Worm (Caenorhabditis elegans): Measurements from ENCODE around the gene nlp-82.

Gene nlp-82

DNA sequence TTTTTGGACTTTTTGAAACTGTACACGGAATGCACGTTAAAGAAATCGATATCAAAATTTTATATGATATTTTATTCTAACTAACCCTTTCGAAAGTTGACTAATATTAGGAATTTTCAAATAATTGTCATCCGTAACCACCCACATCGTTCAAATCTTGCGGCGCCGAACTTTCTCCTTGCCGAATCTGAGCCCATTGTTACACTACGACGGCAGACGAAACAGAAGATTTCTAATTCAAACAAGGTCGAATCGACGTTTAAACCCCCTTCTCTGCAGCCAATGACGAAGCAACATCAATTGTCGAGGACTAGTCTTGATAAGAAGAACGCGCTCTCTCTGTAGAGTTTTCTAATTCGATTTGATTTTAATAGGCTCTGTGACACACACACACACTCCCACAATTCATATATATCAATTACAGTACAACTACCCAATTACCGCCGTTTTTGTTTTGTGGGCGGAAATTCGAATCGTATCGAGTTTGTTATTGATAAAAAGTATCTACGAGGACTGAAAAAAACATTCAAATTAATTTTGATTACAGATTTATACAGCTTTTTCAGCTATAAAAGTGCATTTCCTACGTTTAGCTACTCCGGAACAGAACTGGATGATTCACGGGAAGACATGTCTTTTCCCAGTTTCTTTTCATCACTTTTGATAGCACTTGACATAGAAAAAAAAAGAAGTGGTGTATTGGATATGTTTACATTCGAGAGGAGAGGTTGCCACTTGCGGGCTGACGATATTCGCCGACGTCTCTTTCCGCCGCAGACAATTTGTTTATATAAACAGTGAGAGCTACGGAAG lies 30.5 kb upstream of the nlp-82 start (continued):
- TF ChIP-seq T26A8.4 (GFP tag; IDR thresholded peaks at IDR 0.05) (no peak; the same call in 1 of the 2 replicates), nhr-6 (tag; optimal IDR thresholded peaks at IDR 0.05) (no peak), ztf-7 (tag; optimal IDR thresholded peaks at IDR 0.05) (no peak), dpl-1 (GFP tag; optimal IDR thresholded peaks at IDR 0.05) (no peak), ceh-62 (tag; optimal IDR thresholded peaks at IDR 0.05) (no peak), tra-1 (GFP tag; IDR thresholded peaks at IDR 0.05) (no peak), ces-1 (GFP tag; optimal IDR thresholded peaks at IDR 0.05) (no peak), mdl-1 (tag; optimal IDR thresholded peaks at IDR 0.05) (no peak), daf-8 (GFP tag; IDR thresholded peaks at IDR 0.05) (no peak), nhr-41 (GFP tag; IDR thresholded peaks at IDR 0.05) (no peak), ama-1 (optimal IDR thresholded peaks at IDR 0.05) (peak; percentile 76), ceh-28 (tag; optimal IDR thresholded peaks at IDR 0.05) (no peak), jun-1 (tag; optimal IDR thresholded peaks at IDR 0.05) (no peak), hmg-1.1 (GFP tag; IDR thresholded peaks at IDR 0.05) (no peak), php-3 (GFP tag; IDR thresholded peaks at IDR 0.05) (peak; percentile 33; the same call in 1 of the 2 replicates), spr-1 (tag; optimal IDR thresholded peaks at IDR 0.05) (no peak), nhr-25 (tag; optimal IDR thresholded peaks at IDR 0.05; ENCODE audit: borderline replicate concordance, insufficient read depth) (peak; percentile 24), daf-16 (GFP tag; optimal IDR thresholded peaks at IDR 0.05) (no peak), daf-16 (tag; optimal IDR thresholded peaks at IDR 0.05) (peak; percentile 46), madf-5 (GFP tag; IDR thresholded peaks at IDR 0.05) (no peak), nhr-28 (tag; optimal IDR thresholded peaks at IDR 0.05) (peak; percentile 66), arid-1 (GFP tag; conservative IDR thresholded peaks at IDR 0.05) (no peak), ZK337.2 (GFP tag; IDR thresholded peaks at IDR 0.05) (no peak), T20F7.1 (GFP tag; optimal IDR thresholded peaks at IDR 0.05) (no peak), daf-19 (GFP tag; conservative IDR thresholded peaks at IDR 0.05) (no peak), hlh-11 (tag; optimal IDR thresholded peaks at IDR 0.05) (peak; percentile 16), cey-2 (tag; optimal IDR thresholded peaks at IDR 0.05; ENCODE audit: borderline replicate concordance, insufficient read depth) (no peak), unc-62 (GFP tag; optimal IDR thresholded peaks at IDR 0.05 in 1 of 2) (peak; percentile 38 to 97), unc-62 (tag; optimal IDR thresholded peaks at IDR 0.05) (no peak), lim-7 (GFP tag; IDR thresholded peaks at IDR 0.05) (no peak), zip-2 (tag; optimal IDR thresholded peaks at IDR 0.05) (no peak), Y5F2A.4 (GFP tag; optimal IDR thresholded peaks at IDR 0.05) (no peak), nhr-42 (GFP tag; IDR thresholded peaks at IDR 0.05) (no peak)

DNA sequence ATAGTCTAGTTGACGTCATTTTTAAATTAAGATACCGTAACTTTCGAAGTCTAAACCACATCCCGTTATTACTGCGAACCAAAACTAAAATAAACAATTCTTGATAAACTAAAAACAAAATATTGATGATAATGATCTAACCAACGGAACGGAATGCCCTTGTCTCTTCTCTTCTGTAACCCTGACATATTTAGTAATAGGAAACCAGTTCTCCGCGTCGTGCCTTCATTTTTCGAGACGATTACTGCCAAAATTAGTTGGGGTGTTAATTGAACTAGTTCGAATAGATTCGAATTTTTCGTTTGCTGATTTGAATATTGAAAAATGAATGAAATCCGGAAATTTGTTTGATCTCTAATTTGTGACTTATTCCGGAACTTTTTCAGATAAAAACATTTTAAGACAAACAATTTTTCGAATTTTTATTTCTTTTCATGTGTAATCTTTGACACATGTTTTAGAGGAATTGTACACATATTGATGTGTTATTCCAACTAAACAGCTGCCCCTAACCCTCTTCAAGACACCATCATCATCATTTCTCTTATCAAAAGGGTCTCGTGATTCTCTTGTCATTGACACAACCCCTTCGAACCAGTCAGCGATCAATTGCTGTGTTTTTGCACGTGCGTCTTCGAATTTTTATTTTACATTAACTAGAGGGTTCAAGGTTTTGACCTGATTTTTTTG lies 29.7 kb upstream of the nlp-82 start:
- TF ChIP-seq nhr-77 (tag; optimal IDR thresholded peaks at IDR 0.05), result peak; percentile 95
- TF ChIP-seq nhr-237 (tag; optimal IDR thresholded peaks at IDR 0.05), result no peak
- TF ChIP-seq nhr-25 (tag; optimal IDR thresholded peaks at IDR 0.05; ENCODE audit: borderline replicate concordance, insufficient read depth), result no peak
- no peak for TF ChIP-seq ceh-62 (tag; optimal IDR thresholded peaks at IDR 0.05)
- TF ChIP-seq spr-1 (tag; optimal IDR thresholded peaks at IDR 0.05), result no peak
- no peak for TF ChIP-seq egl-43 (GFP tag; IDR thresholded peaks at IDR 0.05)
- peak; percentile 97 for TF ChIP-seq hlh-11 (tag; optimal IDR thresholded peaks at IDR 0.05)
- TF ChIP-seq zip-2 (tag; optimal IDR thresholded peaks at IDR 0.05), result peak; percentile 65
- TF ChIP-seq ama-1 (optimal IDR thresholded peaks at IDR 0.05), result no peak
- no peak for TF ChIP-seq daf-8 (GFP tag; IDR thresholded peaks at IDR 0.05)
- peak; percentile 19 for TF ChIP-seq nhr-10 (tag; optimal IDR thresholded peaks at IDR 0.05)
- peak; percentile 2 to 81 for TF ChIP-seq lsy-2 (tag; optimal IDR thresholded peaks at IDR 0.05)
- TF ChIP-seq lir-3 (tag; optimal IDR thresholded peaks at IDR 0.05), result no peak
- TF ChIP-seq mxl-2 (GFP tag; conservative IDR thresholded peaks at IDR 0.05), result peak; percentile 63; the same call in 1 of the 2 replicates
- peak; percentile 70 to 96 for TF ChIP-seq mdl-1 (tag; optimal IDR thresholded peaks at IDR 0.05)
- TF ChIP-seq R02D3.7 (tag; optimal IDR thresholded peaks at IDR 0.05), result no peak
- no peak for TF ChIP-seq cey-2 (tag; optimal IDR thresholded peaks at IDR 0.05; ENCODE audit: borderline replicate concordance, insufficient read depth)
- TF ChIP-seq aly-2 (tag; optimal IDR thresholded peaks at IDR 0.05), result no peak
- TF ChIP-seq dpl-1 (GFP tag; optimal IDR thresholded peaks at IDR 0.05), result peak; percentile 16
- peak; percentile 78 for TF ChIP-seq nhr-102 (tag; optimal IDR thresholded peaks at IDR 0.05)
- TF ChIP-seq F49E8.2 (tag; optimal IDR thresholded peaks at IDR 0.05; ENCODE audit: borderline replicate concordance), result no peak
- TF ChIP-seq mep-1 (tag; optimal IDR thresholded peaks at IDR 0.05), result peak; percentile 70
- peak; percentile 62 for TF ChIP-seq T20F7.1 (GFP tag; optimal IDR thresholded peaks at IDR 0.05)
- peak; percentile 94 for TF ChIP-seq aha-1 (tag)
- no peak for TF ChIP-seq ceh-44 (GFP tag; IDR thresholded peaks at IDR 0.05)
- TF ChIP-seq lin-13 (GFP tag; optimal IDR thresholded peaks at IDR 0.05), result no peak

Measured in whole organism, L4 larva.